Fruit fly (Drosophila melanogaster): ENCODE data around the gene CG15282.

- TF ChIP-seq CG12768 (GFP tag; optimal IDR thresholded peaks at IDR 0.05) (no peak), cic (GFP tag; optimal IDR thresholded peaks at IDR 0.05) (no peak), kay (GFP tag; ENCODE audit: borderline replicate concordance) (no peak), CG33017 (tag; optimal IDR thresholded peaks at IDR 0.05) (no peak), ovo (GFP tag; optimal IDR thresholded peaks at IDR 0.05) (no peak), toe (GFP tag; optimal IDR thresholded peaks at IDR 0.05) (no peak), Hr96 (GFP tag; optimal IDR thresholded peaks at IDR 0.05) (no peak), Crg-1 (GFP tag; optimal IDR thresholded peaks at IDR 0.05) (no peak), bab1 (GFP tag; optimal IDR thresholded peaks at IDR 0.05) (no peak)
Measured at dm6 chr2L:14664361-14664760, 47.9 kb upstream of the CG15282 start.
